Fruit fly (Drosophila melanogaster): ENCODE data around the gene mib2.

Gene mib2

DNA sequence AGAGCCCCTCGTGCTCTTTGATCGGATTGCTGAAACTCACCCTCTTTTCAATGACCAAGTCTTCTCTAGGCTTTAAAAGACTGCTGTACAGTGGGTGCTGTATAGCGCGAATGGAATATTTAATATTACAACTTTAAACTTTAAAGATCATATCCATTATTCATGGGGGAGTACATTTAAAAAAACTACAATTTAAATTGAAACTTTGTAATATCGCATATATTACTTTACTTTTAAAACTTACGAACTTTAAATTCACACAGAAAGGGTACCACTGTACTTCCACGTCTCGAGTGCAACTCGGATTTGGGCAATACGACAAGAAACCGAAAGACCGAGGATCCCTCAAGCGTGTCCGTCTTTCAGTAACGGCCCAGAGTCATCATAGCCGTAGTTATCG, 24.7 kb downstream of the mib2 start, which contains the start of gene Phlpp (continued):
- TF ChIP-seq CG10669 (GFP tag; optimal IDR thresholded peaks at IDR 0.05): no peak
- peak; percentile 49 for TF ChIP-seq CG15336 (GFP tag; IDR thresholded peaks at IDR 0.05)
- TF ChIP-seq CG32006 (GFP tag; optimal IDR thresholded peaks at IDR 0.05): no peak
- TF ChIP-seq topi (GFP tag; optimal IDR thresholded peaks at IDR 0.05): no peak
- no peak for TF ChIP-seq CG6276 (GFP tag; optimal IDR thresholded peaks at IDR 0.05)
- no peak for TF ChIP-seq spab (GFP tag; optimal IDR thresholded peaks at IDR 0.05)
- no peak for TF ChIP-seq Ets96B (tag; optimal IDR thresholded peaks at IDR 0.05)
- TF ChIP-seq esn (GFP tag; optimal IDR thresholded peaks at IDR 0.05): no peak
- TF ChIP-seq fd85E (GFP tag; optimal IDR thresholded peaks at IDR 0.05): no peak
- no peak for TF ChIP-seq CG34406 (GFP tag; optimal IDR thresholded peaks at IDR 0.05)
- TF ChIP-seq Hr4 (GFP tag; optimal IDR thresholded peaks at IDR 0.05): peak; percentile 72
- TF ChIP-seq CG6808 (GFP tag; optimal IDR thresholded peaks at IDR 0.05): no peak
- TF ChIP-seq CG31627 (GFP tag; optimal IDR thresholded peaks at IDR 0.05): no peak
- no peak for TF ChIP-seq Hr39 (GFP tag; optimal IDR thresholded peaks at IDR 0.05)
- no peak for TF ChIP-seq lz (GFP tag; optimal IDR thresholded peaks at IDR 0.05)
- no peak for TF ChIP-seq Eip75B (GFP tag; optimal IDR thresholded peaks at IDR 0.05)
- no peak for TF ChIP-seq OdsH (GFP tag; optimal IDR thresholded peaks at IDR 0.05)
- peak; percentile 71 for TF ChIP-seq CG6163 (GFP tag; IDR thresholded peaks at IDR 0.05)

DNA sequence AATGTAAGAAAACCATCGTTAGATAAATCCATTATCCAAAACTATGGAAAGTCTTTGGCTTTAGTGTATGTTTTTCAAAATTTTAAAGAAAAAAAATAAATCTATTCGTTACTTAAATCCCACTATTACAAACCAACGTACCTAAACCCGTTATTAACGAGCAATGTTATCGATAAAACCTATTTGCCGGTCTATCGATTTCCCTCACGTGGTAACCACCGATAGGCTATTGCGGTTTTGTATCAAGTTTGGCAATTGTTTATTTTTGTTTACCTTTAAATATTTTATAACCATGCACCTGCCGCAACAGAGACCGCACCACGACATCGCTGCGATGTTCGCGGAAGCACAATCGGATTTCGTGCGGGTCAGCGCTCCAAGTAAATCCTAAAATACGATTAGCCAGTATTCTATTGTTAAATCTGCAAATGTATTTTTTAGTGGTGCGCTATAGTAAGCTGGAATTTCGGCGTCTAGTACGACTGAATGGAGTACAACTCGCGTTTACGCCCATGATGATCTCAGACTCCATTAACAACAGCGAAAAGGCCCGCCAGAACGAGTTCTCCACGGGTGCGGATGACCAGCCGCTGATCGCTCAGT, 28.9 kb downstream of the mib2 start, which contains the start of gene Dus4:
Gene Dus4, plus strand, starts transcription at position 206 of the 603 bp plus-strand sequence.
- no peak for TF ChIP-seq vri (GFP tag; optimal IDR thresholded peaks at IDR 0.05)
- no peak for TF ChIP-seq dsx (GFP tag; optimal IDR thresholded peaks at IDR 0.05; ENCODE audit: poor library complexity, severe bottlenecking)
- TF ChIP-seq Gug (GFP tag; IDR thresholded peaks at IDR 0.05): no peak
- no peak for TF ChIP-seq dac (GFP tag; optimal IDR thresholded peaks at IDR 0.05)
- TF ChIP-seq CG10669 (GFP tag; optimal IDR thresholded peaks at IDR 0.05): no peak
- TF ChIP-seq CG16779 (tag; optimal IDR thresholded peaks at IDR 0.05): no peak
- no peak for TF ChIP-seq Eip78C (GFP tag)
- TF ChIP-seq esn (GFP tag; optimal IDR thresholded peaks at IDR 0.05): no peak
- no peak for TF ChIP-seq CG8632 (GFP tag; optimal IDR thresholded peaks at IDR 0.05)
- TF ChIP-seq eg (GFP tag; IDR thresholded peaks at IDR 0.05): no peak
- TF ChIP-seq Sox102F (GFP tag; optimal IDR thresholded peaks at IDR 0.05): no peak
- TF ChIP-seq CG1621 (tag; optimal IDR thresholded peaks at IDR 0.05): no peak
- TF ChIP-seq Hr4 (GFP tag; optimal IDR thresholded peaks at IDR 0.05): no peak
- no peak for TF ChIP-seq fd85E (GFP tag; optimal IDR thresholded peaks at IDR 0.05)

- TF ChIP-seq salr (GFP tag; optimal IDR thresholded peaks at IDR 0.05) (no peak), spab (GFP tag; optimal IDR thresholded peaks at IDR 0.05) (no peak), Ets96B (tag; optimal IDR thresholded peaks at IDR 0.05) (no peak), Hr4 (GFP tag; optimal IDR thresholded peaks at IDR 0.05) (no peak), CG32006 (GFP tag; optimal IDR thresholded peaks at IDR 0.05) (no peak), achi (GFP tag; optimal IDR thresholded peaks at IDR 0.05) (no peak), CG11294 (GFP tag; IDR thresholded peaks at IDR 0.05) (no peak), CG10669 (GFP tag; optimal IDR thresholded peaks at IDR 0.05) (no peak), CG34406 (GFP tag; optimal IDR thresholded peaks at IDR 0.05) (no peak), Lpt (GFP tag; optimal IDR thresholded peaks at IDR 0.05) (no peak), dac (GFP tag; optimal IDR thresholded peaks at IDR 0.05) (no peak), acj6 (GFP tag; optimal IDR thresholded peaks at IDR 0.05) (no peak), CG3919 (GFP tag; optimal IDR thresholded peaks at IDR 0.05) (no peak), pdm3 (GFP tag; optimal IDR thresholded peaks at IDR 0.05) (no peak)
Measured at dm6 chr2L:19064706-19065105, 30.5 kb downstream of the mib2 start, which contains the start of gene CG17343. Gene CG17343 (plus strand): TSS chr2L:19064929.

DNA sequence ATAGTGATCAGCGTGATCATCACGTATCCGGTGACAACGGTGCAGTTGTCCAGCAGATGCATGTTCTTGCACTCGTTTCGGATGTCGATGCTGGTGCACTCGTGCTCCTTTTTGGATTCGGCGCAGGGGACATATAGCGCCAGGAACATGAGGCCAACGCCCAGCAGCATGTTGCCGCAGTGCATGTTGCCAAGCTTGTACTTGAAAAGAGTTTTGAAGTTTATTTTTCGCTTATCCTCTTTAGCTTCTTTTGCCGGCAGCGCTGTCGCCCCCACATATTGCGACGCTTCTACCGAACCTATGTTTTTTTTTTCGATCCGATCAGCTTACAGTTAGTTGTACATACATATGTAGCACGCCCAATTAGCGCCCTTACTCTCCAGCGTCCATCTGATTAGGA, 34.1 kb downstream of the mib2 start:
- TF ChIP-seq CG11762 (GFP tag; optimal IDR thresholded peaks at IDR 0.05; ENCODE audit: insufficient read depth) (no peak), CG16779 (tag; optimal IDR thresholded peaks at IDR 0.05) (no peak), Gug (GFP tag; IDR thresholded peaks at IDR 0.05) (no peak), acj6 (GFP tag; optimal IDR thresholded peaks at IDR 0.05) (no peak), CG11902 (GFP tag; optimal IDR thresholded peaks at IDR 0.05) (no peak), Lpt (GFP tag; optimal IDR thresholded peaks at IDR 0.05) (no peak), ss (GFP tag; optimal IDR thresholded peaks at IDR 0.05) (no peak), Met (GFP tag; optimal IDR thresholded peaks at IDR 0.05) (no peak), CG9139 (GFP tag; optimal IDR thresholded peaks at IDR 0.05) (no peak), net (GFP tag; optimal IDR thresholded peaks at IDR 0.05) (no peak), salr (GFP tag; optimal IDR thresholded peaks at IDR 0.05) (no peak), Eip75B (GFP tag; optimal IDR thresholded peaks at IDR 0.05) (no peak), Hr4 (GFP tag; optimal IDR thresholded peaks at IDR 0.05) (no peak), CG7368 (GFP tag; optimal IDR thresholded peaks at IDR 0.05) (no peak), CG6276 (GFP tag; optimal IDR thresholded peaks at IDR 0.05) (no peak)
